Fruit fly (Drosophila melanogaster) Kc167 (cell line): Measurements from ENCODE around the gene CG33252.

Experiments used
- Sin3A ChIP-seq: fragments of >200 bp; optimal IDR thresholded peaks from 2 replicates; lab custom pipeline; 2018; ENCODE audit warnings: missing external identifiers
- h ChIP-seq: fragments of >200 bp; optimal IDR thresholded peaks from 3 replicates; lab custom pipeline; 2018; ENCODE audit warnings: missing external identifiers
- ttk ChIP-seq: sonication (Bioruptor generic); optimal IDR thresholded peaks from 2 replicates; lab custom pipeline; 2017; ENCODE audit warnings: missing external identifiers

- TF ChIP-seq h (lab: Kevin White, UChicago): no peak
- TF ChIP-seq Sin3A (lab: Kevin White, UChicago): no peak
- no peak for TF ChIP-seq ttk (lab: Kevin White, UChicago)
Observed at dm6 chrX:16917462-16917861, 20.5 kb upstream of the CG33252 start.
